Worm (Caenorhabditis elegans) whole organism, late embryonic: ENCODE measurements around the gene B0495.5.

Experiments used
- C08G9.2 ChIP-seq: sonication (generic microtip); optimal IDR thresholded peaks from 2 replicates; lab custom pipeline; 2016; ENCODE audit warnings: mild to moderate bottlenecking, missing genetic modification characterization, moderate library complexity, missing compliant biosample characterization
- ahr-1 ChIP-seq: sonication (generic microtip); optimal IDR thresholded peaks from 2 replicates; lab custom pipeline; 2016; ENCODE audit warnings: missing genetic modification characterization, missing compliant biosample characterization
- elt-2 ChIP-seq: sonication (generic microtip); optimal IDR thresholded peaks from 2 replicates; lab custom pipeline; 2016; ENCODE audit warnings: missing genetic modification reagents, missing genetic modification characterization, missing compliant biosample characterization
- ets-4 ChIP-seq: sonication (generic microtip); optimal IDR thresholded peaks from 2 replicates; lab custom pipeline; 2016; ENCODE audit warnings: missing genetic modification characterization, missing compliant biosample characterization
- eyg-1 ChIP-seq: sonication (generic microtip); optimal IDR thresholded peaks from 2 replicates; lab custom pipeline; 2016; ENCODE audit warnings: missing genotype, missing genetic modification characterization, missing compliant biosample characterization
- hlh-30 ChIP-seq: sonication (generic microtip); optimal IDR thresholded peaks from 2 replicates; lab custom pipeline; 2017; ENCODE audit warnings: antibody characterized with exemption, missing genetic modification characterization, missing compliant biosample characterization; ENCODE audit not compliant: insufficient read depth
- hlh-8 ChIP-seq: sonication (generic microtip); optimal IDR thresholded peaks from 2 replicates; lab custom pipeline; 2016; ENCODE audit warnings: missing genotype, missing genetic modification characterization, missing compliant biosample characterization
- nhr-11 ChIP-seq: fragments of 150-350 bp; optimal IDR thresholded peaks from 2 replicates; lab custom pipeline; 2014; ENCODE audit warnings: missing biosample characterization, missing genetic modification characterization
- odd-2 ChIP-seq: sonication (generic microtip); optimal IDR thresholded peaks from 2 replicates; lab custom pipeline; 2017; ENCODE audit warnings: antibody characterized with exemption, mild to moderate bottlenecking, missing genetic modification characterization, missing compliant biosample characterization
- pqm-1 ChIP-seq: sonication (generic microtip); optimal IDR thresholded peaks from 2 replicates; lab custom pipeline; 2016; ENCODE audit warnings: missing genetic modification characterization, missing compliant biosample characterization

ce11 chrII:7704387-7704786, 6.1 kb upstream of the B0495.5 start:
- TF ChIP-seq ahr-1 (tag; lab: Kevin White, UChicago) (no peak), pqm-1 (no peak), eyg-1 (tag; lab: Kevin White, UChicago) (no peak), ets-4 (no peak), hlh-30 (tag; lab: Kevin White, UChicago) (no peak), hlh-8 (tag; lab: Kevin White, UChicago) (no peak), C08G9.2 (tag; lab: Kevin White, UChicago) (no peak), odd-2 (tag; lab: Kevin White, UChicago) (no peak), nhr-11 (tag; lab: Kevin White, UChicago) (no peak), elt-2 (no peak)
